Fruit fly (Drosophila melanogaster): Measurements from ENCODE around the gene CG15021.

Gene CG15021

dm6 chr3L:4399905-4400304, 36.6 kb upstream of the CG15021 start (continued):
- TF ChIP-seq bsh (GFP tag; optimal IDR thresholded peaks at IDR 0.05) = peak in 1 of 2 experiments; percentile 72
- no peak for TF ChIP-seq CG7963 (GFP tag; IDR thresholded peaks at IDR 0.05; ENCODE audit: partially characterized antibody)
- TF ChIP-seq seq (GFP tag; IDR thresholded peaks at IDR 0.05) = no peak
- TF ChIP-seq CG13296 (GFP tag; optimal IDR thresholded peaks at IDR 0.05) = no peak
- peak; percentile 67 for TF ChIP-seq CG10979 (tag; optimal IDR thresholded peaks at IDR 0.05)
- no peak for TF ChIP-seq CG34376 (GFP tag; optimal IDR thresholded peaks at IDR 0.05)
- no peak for TF ChIP-seq tx (GFP tag; optimal IDR thresholded peaks at IDR 0.05)
- TF ChIP-seq CG31365 (tag; optimal IDR thresholded peaks at IDR 0.05) = no peak
- no peak for TF ChIP-seq CG14050 (GFP tag; IDR thresholded peaks at IDR 0.05)
- TF ChIP-seq CG6683 (GFP tag; optimal IDR thresholded peaks at IDR 0.05) = no peak
- TF ChIP-seq CG33557 (GFP tag; optimal IDR thresholded peaks at IDR 0.05) = no peak
- TF ChIP-seq pan (optimal IDR thresholded peaks at IDR 0.05) = no peak
- TF ChIP-seq pan (GFP tag; optimal IDR thresholded peaks at IDR 0.05 in 1 of 2, IDR thresholded peaks at IDR 0.05 in 1 of 2) = no peak
- no peak for TF ChIP-seq Dad (GFP tag; optimal IDR thresholded peaks at IDR 0.05)
- no peak for TF ChIP-seq al (GFP tag; IDR thresholded peaks at IDR 0.05)
- no peak for TF ChIP-seq Taf1 (GFP tag; IDR thresholded peaks at IDR 0.05)
- no peak for TF ChIP-seq MTF-1 (GFP tag; optimal IDR thresholded peaks at IDR 0.05; ENCODE audit: borderline replicate concordance)
- no peak for TF ChIP-seq CG9876 (GFP tag; optimal IDR thresholded peaks at IDR 0.05)
- 0 out of 3 replicates have a peak, but pooled peaks have one; percentile 15 for TF ChIP-seq CG11695 (GFP tag; IDR thresholded peaks at IDR 0.05)
- TF ChIP-seq CG16863 (GFP tag; optimal IDR thresholded peaks at IDR 0.05) = no peak
- no peak for TF ChIP-seq Tbp (GFP tag; optimal IDR thresholded peaks at IDR 0.05)
- no peak for TF ChIP-seq CG2199 (GFP tag; IDR thresholded peaks at IDR 0.05)
- no peak for TF ChIP-seq CG10543 (GFP tag; optimal IDR thresholded peaks at IDR 0.05)
- no peak for TF ChIP-seq HHEX (GFP tag; optimal IDR thresholded peaks at IDR 0.05)
- no peak for TF ChIP-seq btn (GFP tag; optimal IDR thresholded peaks at IDR 0.05)
- TF ChIP-seq Blimp-1 (GFP tag; optimal IDR thresholded peaks at IDR 0.05) = peak; percentile 58
- no peak for TF ChIP-seq Dip3 (GFP tag; optimal IDR thresholded peaks at IDR 0.05)
- TF ChIP-seq CG17359 (tag; optimal IDR thresholded peaks at IDR 0.05) = peak; percentile 28
- TF ChIP-seq esg (GFP tag; conservative IDR thresholded peaks at IDR 0.05) = 0 out of 2 replicates have a peak, but pooled peaks have one; percentile 14
- no peak for TF ChIP-seq CG15073 (GFP tag; optimal IDR thresholded peaks at IDR 0.05)
- TF ChIP-seq CG4854 (GFP tag; optimal IDR thresholded peaks at IDR 0.05) = no peak
- no peak for TF ChIP-seq CG33213 (GFP tag; optimal IDR thresholded peaks at IDR 0.05)
- TF ChIP-seq otp (GFP tag; IDR thresholded peaks at IDR 0.05) = 0 out of 3 replicates have a peak, but pooled peaks have one; percentile 12
- peak; percentile 31 for TF ChIP-seq fd96Cb (tag; optimal IDR thresholded peaks at IDR 0.05)
- no peak for TF ChIP-seq CG8478 (optimal IDR thresholded peaks at IDR 0.05)
- no peak for TF ChIP-seq CG7745 (tag; optimal IDR thresholded peaks at IDR 0.05)
- TF ChIP-seq CG7839 (tag; optimal IDR thresholded peaks at IDR 0.05) = peak; percentile 30
- no peak for TF ChIP-seq ab (GFP tag; optimal IDR thresholded peaks at IDR 0.05)
- TF ChIP-seq D19B (GFP tag; optimal IDR thresholded peaks at IDR 0.05) = no peak
- no peak for TF ChIP-seq sob (GFP tag; IDR thresholded peaks at IDR 0.05)
- TF ChIP-seq CG6254 (GFP tag; optimal IDR thresholded peaks at IDR 0.05) = no peak
- TF ChIP-seq CG17829 (tag; optimal IDR thresholded peaks at IDR 0.05) = no peak
- TF ChIP-seq slou (GFP tag; optimal IDR thresholded peaks at IDR 0.05) = no peak
- TF ChIP-seq jigr1 (GFP tag; IDR thresholded peaks at IDR 0.05) = no peak
- no peak for TF ChIP-seq CG17385 (GFP tag; optimal IDR thresholded peaks at IDR 0.05)
- TF ChIP-seq ind (GFP tag; optimal IDR thresholded peaks at IDR 0.05) = no peak
- TF ChIP-seq vnd (GFP tag; IDR thresholded peaks at IDR 0.05; ENCODE audit: partially characterized antibody) = no peak
- no peak for TF ChIP-seq Myb (GFP tag; optimal IDR thresholded peaks at IDR 0.05)
- TF ChIP-seq Hey (tag; optimal IDR thresholded peaks at IDR 0.05) = no peak
- no peak for TF ChIP-seq CG4328 (GFP tag; optimal IDR thresholded peaks at IDR 0.05)
- TF ChIP-seq insv (GFP tag; optimal IDR thresholded peaks at IDR 0.05) = no peak
- no peak for TF ChIP-seq onecut (GFP tag; IDR thresholded peaks at IDR 0.05)
